Fruit fly (Drosophila melanogaster) whole organism, embryonic: ENCODE data around the gene CG14568.

Experiments
- Atf6 ChIP-seq: fragments of 200-800 bp; sonication (Bioruptor generic); IDR thresholded peaks from 2 replicates; pipeline ENCODE4 v1.3.6; 2022; ENCODE audit warnings: missing biosample characterization, missing genetic modification characterization
- Blimp-1 ChIP-seq: fragments of 200-800 bp; sonication (Bioruptor generic); optimal IDR thresholded peaks from 3 replicates; lab custom pipeline; 2018; ENCODE audit warnings: missing biosample characterization, missing genetic modification characterization, mild to moderate bottlenecking, moderate library complexity, missing genetic modification reagents
- CG10209 ChIP-seq: fragments of 200-800 bp; sonication (Bioruptor generic); optimal IDR thresholded peaks from 3 replicates; lab custom pipeline; 2017; ENCODE audit warnings: missing biosample characterization, mild to moderate bottlenecking, missing genetic modification characterization, missing genetic modification reagents
- CG10462 ChIP-seq: fragments of 200-800 bp; sonication (Bioruptor generic); optimal IDR thresholded peaks from 2 replicates; lab custom pipeline; 2016; ENCODE audit warnings: missing biosample characterization, missing genetic modification characterization
- CG11504 ChIP-seq: fragments of 200-800 bp; sonication (Bioruptor generic); optimal IDR thresholded peaks from 3 replicates; lab custom pipeline; 2019; ENCODE audit warnings: missing biosample characterization, mild to moderate bottlenecking, missing genetic modification characterization, moderate library complexity
- CG12659 ChIP-seq: fragments of 200-800 bp; sonication (Bioruptor generic); optimal IDR thresholded peaks from 3 replicates; lab custom pipeline; 2017; ENCODE audit warnings: mild to moderate bottlenecking, missing biosample characterization, missing genetic modification reagents, missing genetic modification characterization
- CG12942 ChIP-seq: fragments of 200-800 bp; sonication (Bioruptor generic); optimal IDR thresholded peaks from 3 replicates; lab custom pipeline; 2016; ENCODE audit warnings: missing biosample characterization, missing genetic modification characterization
- CG14014 ChIP-seq: fragments of 200-800 bp; sonication (Bioruptor generic); IDR thresholded peaks from 2 replicates; pipeline ENCODE4 v1.3.6; 2022; ENCODE audit warnings: missing biosample characterization, missing genetic modification characterization
- CG14710 ChIP-seq: fragments of 200-800 bp; sonication (Bioruptor generic); optimal IDR thresholded peaks from 3 replicates; lab custom pipeline; 2019; ENCODE audit warnings: missing biosample characterization, mild to moderate bottlenecking, missing genetic modification characterization, moderate library complexity
- CG17385 ChIP-seq: fragments of 200-800 bp; sonication (Bioruptor generic); optimal IDR thresholded peaks from 3 replicates; lab custom pipeline; 2018; ENCODE audit warnings: missing biosample characterization, mild to moderate bottlenecking, missing genetic modification characterization
- CG18262 ChIP-seq: fragments of 200-800 bp; optimal IDR thresholded peaks from 3 replicates; lab custom pipeline; 2019; ENCODE audit warnings: missing biosample characterization, mild to moderate bottlenecking, missing genetic modification characterization, moderate library complexity
- CG30020 ChIP-seq: fragments of 200-800 bp; optimal IDR thresholded peaks from 2 replicates; lab custom pipeline; 2019; ENCODE audit warnings: missing biosample characterization, mild to moderate bottlenecking, missing genetic modification characterization, moderate library complexity
- CG32767 ChIP-seq: fragments of 200-800 bp; sonication (Bioruptor generic); IDR thresholded peaks from 2 replicates; pipeline ENCODE4 v1.3.6; 2022; ENCODE audit warnings: missing biosample characterization, missing genetic modification characterization
- CG3281 ChIP-seq: fragments of 200-800 bp; sonication (Bioruptor generic); optimal IDR thresholded peaks from 3 replicates; lab custom pipeline; 2017; ENCODE audit warnings: missing biosample characterization, mild to moderate bottlenecking, missing genetic modification characterization
- CG6654 ChIP-seq: fragments of 200-800 bp; sonication (Bioruptor generic); optimal IDR thresholded peaks from 2 replicates; lab custom pipeline; 2017; ENCODE audit warnings: missing biosample characterization, mild to moderate bottlenecking, missing genetic modification characterization
- CG6765 ChIP-seq: fragments of 200-800 bp; sonication (Bioruptor generic); optimal IDR thresholded peaks from 3 replicates; lab custom pipeline; 2017; ENCODE audit warnings: missing biosample characterization, mild to moderate bottlenecking, missing genetic modification characterization
- CG7745 ChIP-seq: fragments of 200-800 bp; sonication (Bioruptor generic); optimal IDR thresholded peaks from 2 replicates; lab custom pipeline; 2018; ENCODE audit warnings: missing biosample characterization, mild to moderate bottlenecking, missing genetic modification characterization, moderate library complexity
- CG7839 ChIP-seq: fragments of 200-800 bp; sonication (Bioruptor generic); optimal IDR thresholded peaks from 3 replicates; lab custom pipeline; 2018; ENCODE audit warnings: missing biosample characterization, mild to moderate bottlenecking, missing genetic modification characterization, moderate library complexity
- CG8290 ChIP-seq, 3 experiments: fragments of 200-800 bp; sonication (Bioruptor generic); optimal IDR thresholded peaks; 2 replicates each; lab custom pipeline; 2016 to 2019; ENCODE audit warnings: missing biosample characterization in 3 of 3, missing genetic modification characterization in 3 of 3, mild to moderate bottlenecking in 2 of 3, moderate library complexity in 1 of 3
- Gsc ChIP-seq: fragments of 200-800 bp; sonication (Bioruptor generic); IDR thresholded peaks from 2 replicates; pipeline ENCODE4 v1.3.6; 2022; ENCODE audit warnings: missing biosample characterization, missing genetic modification characterization
- H15 ChIP-seq: fragments of 200-800 bp; sonication (Bioruptor generic); IDR thresholded peaks from 3 replicates; pipeline ENCODE4 v1.3.6; 2022; ENCODE audit warnings: missing biosample characterization, missing genetic modification characterization
- HmgD ChIP-seq: fragments of 200-800 bp; sonication (Bioruptor generic); optimal IDR thresholded peaks from 3 replicates; lab custom pipeline; 2016; ENCODE audit warnings: missing biosample characterization, missing genetic modification characterization
- Lhr ChIP-seq: fragments of 200-800 bp; sonication (Bioruptor generic); optimal IDR thresholded peaks from 3 replicates; lab custom pipeline; 2017; ENCODE audit warnings: mild to moderate bottlenecking, missing biosample characterization, missing genetic modification reagents, missing genetic modification characterization
- NK7.1 ChIP-seq: fragments of 200-800 bp; sonication (Bioruptor generic); optimal IDR thresholded peaks from 3 replicates; lab custom pipeline; 2016; ENCODE audit warnings: missing biosample characterization, missing genetic modification characterization
- Neu2 ChIP-seq: fragments of 200-800 bp; sonication (Bioruptor generic); optimal IDR thresholded peaks from 3 replicates; lab custom pipeline; 2016; ENCODE audit warnings: missing biosample characterization, missing genetic modification characterization, borderline replicate concordance
- Sry-β ChIP-seq: fragments of 200-800 bp; sonication (Bioruptor generic); optimal IDR thresholded peaks from 2 replicates; lab custom pipeline; 2018; ENCODE audit warnings: missing biosample characterization, mild to moderate bottlenecking, missing genetic modification characterization, moderate library complexity
- Tbp ChIP-seq: fragments of >200 bp; optimal IDR thresholded peaks from 2 replicates; lab custom pipeline; 2018; ENCODE audit warnings: missing biosample characterization, missing genetic modification characterization
- ap ChIP-seq: fragments of 200-800 bp; sonication (Bioruptor generic); IDR thresholded peaks from 2 replicates; pipeline ENCODE4 v1.3.6; 2022; ENCODE audit warnings: missing biosample characterization, missing genetic modification characterization
- bab2 ChIP-seq: fragments of 200-800 bp; sonication (Bioruptor generic); optimal IDR thresholded peaks from 2 replicates; lab custom pipeline; 2016; ENCODE audit warnings: missing biosample characterization, missing genetic modification characterization
- btn ChIP-seq: fragments of 200-800 bp; sonication (Bioruptor generic); optimal IDR thresholded peaks from 2 replicates; lab custom pipeline; 2016; ENCODE audit warnings: missing biosample characterization, missing genetic modification characterization
- cas ChIP-seq: fragments of 200-800 bp; sonication (Bioruptor generic); IDR thresholded peaks from 2 replicates; pipeline ENCODE4 v1.3.6; 2022; ENCODE audit warnings: missing biosample characterization, missing genetic modification characterization
- da ChIP-seq: fragments of 200-800 bp; sonication (Bioruptor generic); optimal IDR thresholded peaks from 2 replicates; lab custom pipeline; 2016; ENCODE audit warnings: missing biosample characterization, missing genetic modification characterization
- dm ChIP-seq: fragments of 200-800 bp; sonication (Bioruptor generic); optimal IDR thresholded peaks from 3 replicates; lab custom pipeline; 2016; ENCODE audit warnings: missing biosample characterization, missing genetic modification characterization
- gcm ChIP-seq: fragments of 200-800 bp; sonication (Bioruptor generic); optimal IDR thresholded peaks from 2 replicates; lab custom pipeline; 2019; ENCODE audit warnings: missing biosample characterization, mild to moderate bottlenecking, missing genetic modification characterization, moderate library complexity
- h ChIP-seq: fragments of >200 bp; optimal IDR thresholded peaks from 2 replicates; lab custom pipeline; 2017
- hb ChIP-seq: fragments of 200-800 bp; sonication (Bioruptor generic); IDR thresholded peaks from 3 replicates; pipeline ENCODE4 v1.3.6; 2022; ENCODE audit warnings: missing biosample characterization, missing genetic modification characterization; ENCODE audit not compliant: partially characterized antibody
- hbn ChIP-seq: fragments of 200-800 bp; sonication (Bioruptor generic); IDR thresholded peaks from 2 replicates; pipeline ENCODE4 v1.3.6; 2022; ENCODE audit warnings: missing biosample characterization, missing genetic modification characterization; ENCODE audit not compliant: partially characterized antibody
- jigr1 ChIP-seq: fragments of 200-800 bp; sonication (Bioruptor generic); IDR thresholded peaks from 3 replicates; pipeline ENCODE4 v1.3.6; 2022; ENCODE audit warnings: missing biosample characterization, missing genetic modification characterization
- lola ChIP-seq, 3 experiments: fragments of >200 bp in 2 of 3; fragments of 200-800 bp in 1 of 3; sonication (Bioruptor generic) in 1 of 3; optimal IDR thresholded peaks; 2 replicates each; lab custom pipeline; 2017 to 2019; ENCODE audit warnings: missing biosample characterization in 3 of 3, missing genetic modification characterization in 3 of 3, mild to moderate bottlenecking in 1 of 3, moderate library complexity in 1 of 3
- luna ChIP-seq: fragments of 200-800 bp; sonication (Bioruptor generic); optimal IDR thresholded peaks from 2 replicates; lab custom pipeline; 2016; ENCODE audit warnings: missing biosample characterization, missing genetic modification characterization
- onecut ChIP-seq: fragments of 200-800 bp; sonication (Bioruptor generic); IDR thresholded peaks from 2 replicates; pipeline ENCODE4 v1.3.6; 2022; ENCODE audit warnings: missing biosample characterization, missing genetic modification characterization
- pan ChIP-seq, 4 experiments: fragments of >200 bp in 3 of 4; fragments of 200-800 bp in 1 of 4; sonication (Bioruptor generic) in 1 of 4; optimal IDR thresholded peaks in 3 of 4; IDR thresholded peaks in 1 of 4; 2 replicates each; pipeline versions ENCODE4 v1.3.6 to Lab custom; 2017 to 2022; ENCODE audit warnings: missing biosample characterization in 2 of 4, missing genetic modification characterization in 2 of 4, mixed read lengths in 1 of 4
- peb ChIP-seq: fragments of 200-800 bp; sonication (Bioruptor generic); IDR thresholded peaks from 2 replicates; pipeline ENCODE4 v1.3.6; 2022; ENCODE audit warnings: missing biosample characterization, missing genetic modification characterization
- sc ChIP-seq, 3 experiments: fragments of >200 bp in 2 of 3; fragments of 200-800 bp in 1 of 3; sonication (Bioruptor generic) in 1 of 3; optimal IDR thresholded peaks; 2 replicates in 2 of 3; 3 replicates in 1 of 3; lab custom pipeline; 2017; ENCODE audit warnings: mild to moderate bottlenecking in 1 of 3, missing biosample characterization in 1 of 3, missing genetic modification characterization in 1 of 3, missing genetic modification reagents in 1 of 3
- shn ChIP-seq: fragments of 200-800 bp; sonication (Bioruptor generic); optimal IDR thresholded peaks from 3 replicates; lab custom pipeline; 2016; ENCODE audit warnings: missing biosample characterization, missing genetic modification characterization
- sisA ChIP-seq: fragments of 200-800 bp; sonication (Bioruptor generic); IDR thresholded peaks from 2 replicates; pipeline ENCODE4 v1.3.6; 2022; ENCODE audit warnings: missing biosample characterization, missing genetic modification characterization
- slbo ChIP-seq: fragments of 200-800 bp; sonication (Bioruptor generic); IDR thresholded peaks from 2 replicates; pipeline ENCODE4 v1.3.6; 2022; ENCODE audit warnings: missing biosample characterization, missing genetic modification characterization
- wor ChIP-seq: fragments of 200-800 bp; sonication (Bioruptor generic); IDR thresholded peaks from 2 replicates; pipeline ENCODE4 v1.3.6; 2022; ENCODE audit warnings: missing biosample characterization, missing genetic modification characterization

CG14568 gene

dm6 chr3L:21738175-21739016 lies 5.1 kb upstream of the CG14568 start, which contains the start of gene CG14567 (continued):
- TF ChIP-seq CG12942 (no peak), ap (GFP tag; lab: Robert Waterston, UW) (peak; percentile 46), CG3281 (GFP tag; lab: Kevin White, UChicago) (no peak), sc (optimal IDR thresholded peaks at IDR 0.05; lab: Kevin White, UChicago) (no peak), sc (GFP tag; optimal IDR thresholded peaks at IDR 0.05; lab: Kevin White, UChicago) (no peak), Blimp-1 (GFP tag; lab: Kevin White, UChicago) (peak; percentile 51), btn (GFP tag; lab: Kevin White, UChicago) (no peak), CG14014 (GFP tag; lab: Robert Waterston, UW) (no peak), CG8290 (GFP tag; optimal IDR thresholded peaks at IDR 0.05; lab: Kevin White, UChicago) (no peak), CG8290 (tag; optimal IDR thresholded peaks at IDR 0.05; lab: Kevin White, UChicago) (no peak), CG11504 (tag; lab: Kevin White, UChicago) (peak; percentile 71), CG10209 (GFP tag; lab: Kevin White, UChicago) (no peak), Sry-β (GFP tag; lab: Kevin White, UChicago) (no peak), wor (no peak), Neu2 (no peak), Lhr (GFP tag; lab: Kevin White, UChicago) (no peak), CG12659 (no peak), Tbp (GFP tag; lab: Kevin White, UChicago) (no peak), CG6765 (GFP tag; lab: Kevin White, UChicago) (no peak), da (GFP tag; lab: Kevin White, UChicago) (no peak), shn (GFP tag; lab: Kevin White, UChicago) (no peak), onecut (GFP tag; lab: Robert Waterston, UW) (no peak), CG30020 (no peak), H15 (GFP tag; lab: Robert Waterston, UW) (no peak), Gsc (no peak), cas (GFP tag; lab: Robert Waterston, UW) (no peak), sisA (GFP tag; lab: Robert Waterston, UW) (peak; percentile 22; the same call in 1 of the 2 replicates), CG32767 (GFP tag; lab: Robert Waterston, UW) (peak; percentile 34; the same call in 1 of the 2 replicates), CG6654 (GFP tag; lab: Kevin White, UChicago) (no peak), slbo (GFP tag; lab: Robert Waterston, UW) (peak; percentile 63), peb (GFP tag; lab: Robert Waterston, UW) (no peak), CG18262 (peak; percentile 46), hb (no peak), lola (GFP tag; optimal IDR thresholded peaks at IDR 0.05; lab: Kevin White, UChicago) (no peak), luna (no peak), Atf6 (peak; percentile 55; the same call in 1 of the 2 replicates), jigr1 (GFP tag; lab: Robert Waterston, UW) (no peak), NK7.1 (GFP tag; lab: Kevin White, UChicago) (no peak), pan (optimal IDR thresholded peaks at IDR 0.05; lab: Kevin White, UChicago) (no peak), pan (GFP tag; optimal IDR thresholded peaks at IDR 0.05 in 1 of 2, IDR thresholded peaks at IDR 0.05 in 1 of 2) (peak in 1 of 2 experiments; percentile 64), CG7839 (tag; lab: Kevin White, UChicago) (peak; percentile 52), bab2 (GFP tag; lab: Kevin White, UChicago) (no peak), h (lab: Kevin White, UChicago) (no peak), gcm (GFP tag; lab: Kevin White, UChicago) (no peak), hbn (GFP tag; lab: Robert Waterston, UW) (no peak), CG14710 (no peak), CG10462 (GFP tag; lab: Kevin White, UChicago) (no peak), HmgD (GFP tag; lab: Kevin White, UChicago) (no peak), dm (GFP tag; lab: Kevin White, UChicago) (no peak), CG7745 (tag; lab: Kevin White, UChicago) (no peak), CG17385 (peak; percentile 5)
